Worm (Caenorhabditis elegans) whole organism, L4/young adult: ENCODE results near the gene abu-2.

Source experiments
- W03F9.2 ChIP-seq: fragments of 150-350 bp; optimal IDR thresholded peaks from 2 replicates; lab custom pipeline; 2014; ENCODE audit warnings: missing biosample characterization, missing genetic modification characterization
- dao-5 ChIP-seq: sonication (generic microtip); optimal IDR thresholded peaks from 2 replicates; lab custom pipeline; 2016; ENCODE audit warnings: missing genotype, missing genetic modification characterization, moderate library complexity, missing compliant biosample characterization
- him-1 ChIP-seq: sonication (generic microtip); optimal IDR thresholded peaks from 2 replicates; lab custom pipeline; 2016; ENCODE audit warnings: missing genotype, missing genetic modification reagents, missing genetic modification characterization, missing compliant biosample characterization

- TF ChIP-seq him-1 (tag; lab: Kevin White, UChicago) = no peak
- no peak for TF ChIP-seq W03F9.2 (tag; lab: Kevin White, UChicago)
- no peak for TF ChIP-seq dao-5
Observed at ce11 chrX:1401259-1401658, 9.2 kb downstream of the abu-2 start, which contains the start of gene ZK402.5.
